Fruit fly (Drosophila melanogaster) whole organism, wandering third instar larva: Measurements from ENCODE around the gene ImpE1.

Experiments
- Hr78 ChIP-seq: fragments of >200 bp; optimal IDR thresholded peaks from 2 replicates; lab custom pipeline; 2017; ENCODE audit warnings: missing biosample characterization, missing genetic modification characterization
- Sp1 ChIP-seq: fragments of 200-800 bp; sonication (Bioruptor generic); optimal IDR thresholded peaks from 3 replicates; lab custom pipeline; 2019; ENCODE audit warnings: missing biosample characterization, mild to moderate bottlenecking, missing genetic modification characterization, moderate library complexity
- Vsx2 ChIP-seq: fragments of 200-300, 225-300 bp; sonication (Bioruptor generic); optimal IDR thresholded peaks from 2 replicates; lab custom pipeline; 2018; ENCODE audit warnings: missing biosample characterization, missing genetic modification characterization; ENCODE audit not compliant: partially characterized antibody
- brk ChIP-seq: fragments of 200-800 bp; sonication (Bioruptor generic); optimal IDR thresholded peaks from 2 replicates; lab custom pipeline; 2016; ENCODE audit warnings: missing biosample characterization, mild to moderate bottlenecking, missing genetic modification characterization
- rgr ChIP-seq: fragments of 200-800 bp; sonication (Bioruptor generic); optimal IDR thresholded peaks from 3 replicates; lab custom pipeline; 2016; ENCODE audit warnings: missing biosample characterization, mild to moderate bottlenecking, missing genetic modification characterization
- tai ChIP-seq: sonication (Bioruptor generic); optimal IDR thresholded peaks from 2 replicates; lab custom pipeline; 2016; ENCODE audit warnings: missing biosample characterization, missing genetic modification characterization

dm6 chr3L:8363266-8363665 lies 8.9 kb upstream of the ImpE1 start:
- TF ChIP-seq Vsx2 (GFP tag; lab: Kevin White, UChicago) (no peak), Hr78 (GFP tag; lab: Kevin White, UChicago) (no peak), rgr (GFP tag; lab: Kevin White, UChicago) (no peak), Sp1 (GFP tag; lab: Kevin White, UChicago) (no peak), brk (GFP tag; lab: Kevin White, UChicago) (no peak), tai (no peak)
